Fruit fly (Drosophila melanogaster): Measurements from ENCODE around the gene Cpr12A.

DNA sequence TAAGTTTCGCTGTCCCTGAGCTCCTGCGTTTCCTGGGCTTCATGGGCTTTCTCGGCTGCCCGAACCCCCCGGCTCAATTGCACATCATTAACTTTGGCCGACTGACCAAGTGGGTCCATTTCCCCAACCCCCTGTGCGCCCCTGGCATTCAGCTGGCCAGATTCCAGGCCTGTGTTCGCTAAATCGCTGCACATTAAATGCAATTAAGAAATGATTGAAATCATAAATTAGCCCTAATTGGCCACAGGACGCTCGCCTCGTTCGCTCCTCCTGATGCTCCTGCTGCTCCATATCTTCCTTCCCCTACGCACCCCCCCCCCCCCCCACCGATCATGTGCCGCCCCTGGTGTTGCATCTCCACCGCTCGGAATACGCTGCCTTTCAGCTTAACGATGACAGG is 1.4 kb upstream of the Cpr12A start:
- no peak for TF ChIP-seq fd85E (GFP tag; optimal IDR thresholded peaks at IDR 0.05)
- no peak for TF ChIP-seq CG31627 (GFP tag; optimal IDR thresholded peaks at IDR 0.05)
- no peak for TF ChIP-seq cyc (GFP tag; optimal IDR thresholded peaks at IDR 0.05)
- no peak for TF ChIP-seq fkh (GFP tag; optimal IDR thresholded peaks at IDR 0.05)
- no peak for TF ChIP-seq dac (GFP tag; optimal IDR thresholded peaks at IDR 0.05)
- TF ChIP-seq Sox102F (GFP tag; optimal IDR thresholded peaks at IDR 0.05) = no peak
- no peak for TF ChIP-seq CG3032 (tag; optimal IDR thresholded peaks at IDR 0.05)
- TF ChIP-seq Lpt (GFP tag; optimal IDR thresholded peaks at IDR 0.05) = no peak
- no peak for TF ChIP-seq Eip75B (GFP tag; optimal IDR thresholded peaks at IDR 0.05)
- TF ChIP-seq CG16779 (tag; optimal IDR thresholded peaks at IDR 0.05) = no peak
- no peak for TF ChIP-seq CG8632 (GFP tag; optimal IDR thresholded peaks at IDR 0.05)
